Worm (Caenorhabditis elegans) whole organism, late embryonic: Measurements from ENCODE around the gene hrpu-2.

ENCODE experiments used
- C08G9.2 ChIP-seq: sonication (generic microtip); optimal IDR thresholded peaks from 2 replicates; lab custom pipeline; 2016; ENCODE audit warnings: mild to moderate bottlenecking, missing genetic modification characterization, moderate library complexity, missing compliant biosample characterization
- C38D4.7 ChIP-seq: fragments of 200-800 bp; sonication (Bioruptor generic); optimal IDR thresholded peaks from 2 replicates; lab custom pipeline; 2018; ENCODE audit warnings: mild to moderate bottlenecking, missing genetic modification characterization, moderate library complexity, missing compliant biosample characterization
- K02D7.2 ChIP-seq: sonication (generic microtip); optimal IDR thresholded peaks from 2 replicates; lab custom pipeline; 2017; ENCODE audit warnings: mild to moderate bottlenecking, missing genetic modification characterization, missing compliant biosample characterization
- T23F11.4 ChIP-seq: fragments of 200-800 bp; sonication (Bioruptor generic); optimal IDR thresholded peaks from 2 replicates; lab custom pipeline; 2018; ENCODE audit warnings: mild to moderate bottlenecking, missing genetic modification characterization, missing compliant biosample characterization
- ama-1 ChIP-seq: fragments of 150-350 bp; optimal IDR thresholded peaks from 2 replicates; lab custom pipeline; 2014
- ceh-14 ChIP-seq: sonication (generic microtip); optimal IDR thresholded peaks from 2 replicates; lab custom pipeline; 2016; ENCODE audit warnings: missing genotype, missing genetic modification characterization, missing compliant biosample characterization
- ceh-18 ChIP-seq: sonication (generic microtip); optimal IDR thresholded peaks from 2 replicates; lab custom pipeline; 2016; ENCODE audit warnings: missing genetic modification characterization, missing compliant biosample characterization
- ceh-19 ChIP-seq: fragments of 200-800 bp; sonication (Bioruptor generic); optimal IDR thresholded peaks from 2 replicates; lab custom pipeline; 2018; ENCODE audit warnings: mild to moderate bottlenecking, missing genetic modification characterization, missing compliant biosample characterization
- ceh-2 ChIP-seq: sonication (generic microtip); optimal IDR thresholded peaks from 2 replicates; lab custom pipeline; 2016; ENCODE audit warnings: missing genotype, missing genetic modification characterization, missing compliant biosample characterization
- ceh-22 ChIP-seq: sonication (generic microtip); optimal IDR thresholded peaks from 2 replicates; lab custom pipeline; 2017; ENCODE audit warnings: missing biosample characterization, missing genetic modification characterization
- ceh-30 ChIP-seq: fragments of 150-350 bp; optimal IDR thresholded peaks from 2 replicates; lab custom pipeline; 2014; ENCODE audit warnings: missing biosample characterization, missing genetic modification characterization
- ceh-45 ChIP-seq: fragments of 200-800 bp; sonication (Bioruptor generic); IDR thresholded peaks from 2 replicates; pipeline ENCODE4 v1.3.6; 2022; ENCODE audit warnings: missing genetic modification reagents, missing genetic modification characterization, missing compliant biosample characterization
- che-1 ChIP-seq: sonication (generic microtip); optimal IDR thresholded peaks from 2 replicates; lab custom pipeline; 2016; ENCODE audit warnings: mild to moderate bottlenecking, missing genetic modification characterization, missing compliant biosample characterization
- elt-2 ChIP-seq: sonication (generic microtip); optimal IDR thresholded peaks from 2 replicates; lab custom pipeline; 2016; ENCODE audit warnings: missing genetic modification reagents, missing genetic modification characterization, missing compliant biosample characterization
- elt-4 ChIP-seq: sonication (generic microtip); optimal IDR thresholded peaks from 2 replicates; lab custom pipeline; 2016; ENCODE audit warnings: missing genetic modification characterization, missing compliant biosample characterization
- ets-4 ChIP-seq: sonication (generic microtip); optimal IDR thresholded peaks from 2 replicates; lab custom pipeline; 2016; ENCODE audit warnings: missing genetic modification characterization, missing compliant biosample characterization
- fax-1 ChIP-seq: sonication (generic microtip); optimal IDR thresholded peaks from 2 replicates; lab custom pipeline; 2016; ENCODE audit warnings: missing genotype, missing genetic modification characterization, missing compliant biosample characterization
- hlh-30 ChIP-seq: sonication (generic microtip); optimal IDR thresholded peaks from 2 replicates; lab custom pipeline; 2017; ENCODE audit warnings: antibody characterized with exemption, missing genetic modification characterization, missing compliant biosample characterization; ENCODE audit not compliant: insufficient read depth
- hlh-8 ChIP-seq: sonication (generic microtip); optimal IDR thresholded peaks from 2 replicates; lab custom pipeline; 2016; ENCODE audit warnings: missing genotype, missing genetic modification characterization, missing compliant biosample characterization
- lim-6 ChIP-seq: sonication (generic microtip); optimal IDR thresholded peaks from 2 replicates; lab custom pipeline; 2016; ENCODE audit warnings: missing genetic modification characterization, missing compliant biosample characterization
- lin-11 ChIP-seq: fragments of 200-800 bp; sonication (Bioruptor generic); optimal IDR thresholded peaks from 2 replicates; lab custom pipeline; 2018; ENCODE audit warnings: mild to moderate bottlenecking, missing genetic modification characterization, missing compliant biosample characterization
- nfya-1 ChIP-seq: sonication (generic microtip); optimal IDR thresholded peaks from 2 replicates; lab custom pipeline; 2017; ENCODE audit warnings: missing genetic modification characterization, mild to moderate bottlenecking, missing compliant biosample characterization, antibody characterized with exemption, moderate library complexity
- nhr-11 ChIP-seq: fragments of 150-350 bp; optimal IDR thresholded peaks from 2 replicates; lab custom pipeline; 2014; ENCODE audit warnings: missing biosample characterization, missing genetic modification characterization
- odd-2 ChIP-seq: sonication (generic microtip); optimal IDR thresholded peaks from 2 replicates; lab custom pipeline; 2017; ENCODE audit warnings: antibody characterized with exemption, mild to moderate bottlenecking, missing genetic modification characterization, missing compliant biosample characterization
- pag-3 ChIP-seq: sonication (generic microtip); optimal IDR thresholded peaks from 2 replicates; lab custom pipeline; 2016; ENCODE audit warnings: missing compliant biosample characterization, missing genetic modification characterization, borderline replicate concordance
- ref-2 ChIP-seq: sonication (generic microtip); optimal IDR thresholded peaks from 2 replicates; lab custom pipeline; 2016; ENCODE audit warnings: missing genetic modification characterization, missing compliant biosample characterization
- rnt-1 ChIP-seq: sonication (generic microtip); optimal IDR thresholded peaks from 2 replicates; lab custom pipeline; 2016; ENCODE audit warnings: missing genetic modification characterization, missing compliant biosample characterization
- sdc-2 ChIP-seq: sonication (generic microtip); optimal IDR thresholded peaks from 2 replicates; lab custom pipeline; 2016; ENCODE audit warnings: missing genotype, missing genetic modification characterization, missing compliant biosample characterization
- tbx-2 ChIP-seq: sonication (generic microtip); optimal IDR thresholded peaks from 2 replicates; lab custom pipeline; 2016; ENCODE audit warnings: missing genetic modification characterization, missing compliant biosample characterization
- tbx-7 ChIP-seq: sonication (generic microtip); optimal IDR thresholded peaks from 2 replicates; lab custom pipeline; 2016; ENCODE audit warnings: missing genotype, missing genetic modification characterization, missing compliant biosample characterization
- ttx-3 ChIP-seq: sonication (generic microtip); optimal IDR thresholded peaks from 2 replicates; lab custom pipeline; 2016; ENCODE audit warnings: missing genetic modification reagents, missing genetic modification characterization, missing compliant biosample characterization
- unc-42 ChIP-seq: sonication (generic microtip); optimal IDR thresholded peaks from 2 replicates; lab custom pipeline; 2016; ENCODE audit warnings: missing genotype, missing genetic modification characterization, missing compliant biosample characterization
- ztf-16 ChIP-seq: sonication (generic microtip); optimal IDR thresholded peaks from 2 replicates; lab custom pipeline; 2017; ENCODE audit warnings: missing genetic modification characterization, missing compliant biosample characterization

Gene hrpu-2

DNA sequence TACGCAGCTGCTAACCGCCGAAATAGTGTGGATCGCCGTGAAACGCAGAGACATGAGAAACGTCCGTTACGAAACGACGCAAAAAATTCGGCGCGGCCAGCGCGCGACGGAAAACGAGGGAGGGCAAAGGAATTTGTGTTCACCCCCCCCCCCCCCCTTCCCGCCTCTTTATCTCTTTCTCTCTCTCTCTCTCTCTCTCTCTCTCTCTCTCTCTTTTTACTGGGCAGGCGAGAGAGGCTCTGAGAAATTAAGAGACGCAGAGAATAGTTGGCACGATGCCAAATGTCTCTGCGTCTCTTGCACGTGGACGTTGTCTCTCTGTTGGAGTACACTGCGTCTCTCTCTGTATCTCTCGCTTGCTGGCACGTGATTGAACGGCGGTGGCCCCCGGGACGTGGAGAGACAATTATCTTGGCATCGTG is 41.6 kb downstream of the hrpu-2 start (continued):
- TF ChIP-seq ceh-2 (tag; lab: Kevin White, UChicago) (no peak), ceh-19 (peak; percentile 81), lin-11 (tag; lab: Kevin White, UChicago) (peak; percentile 37), ref-2 (tag; lab: Kevin White, UChicago) (peak; percentile 87)

DNA sequence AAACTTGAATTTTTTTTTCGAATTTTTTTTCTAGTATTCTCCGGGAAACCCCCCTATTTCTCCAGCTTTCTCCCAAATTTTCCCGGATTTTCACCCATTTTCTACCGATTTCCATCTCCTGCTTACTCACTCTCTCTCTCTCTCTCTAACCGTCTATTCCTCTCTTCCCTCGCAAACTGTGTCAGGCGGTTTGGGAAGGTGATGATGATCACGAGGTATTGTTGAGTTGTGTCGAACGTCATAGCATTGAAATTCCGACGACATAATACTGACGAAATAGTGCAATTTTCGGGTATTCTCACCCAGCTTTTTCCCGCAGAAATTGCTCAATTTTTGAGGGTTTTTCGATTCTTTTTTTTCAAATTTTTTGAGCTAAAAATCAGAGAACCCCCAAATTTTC is 42.5 kb downstream of the hrpu-2 start:
- TF ChIP-seq hlh-30 (tag; lab: Kevin White, UChicago) (peak; percentile 69), K02D7.2 (tag; lab: Kevin White, UChicago) (no peak)

DNA sequence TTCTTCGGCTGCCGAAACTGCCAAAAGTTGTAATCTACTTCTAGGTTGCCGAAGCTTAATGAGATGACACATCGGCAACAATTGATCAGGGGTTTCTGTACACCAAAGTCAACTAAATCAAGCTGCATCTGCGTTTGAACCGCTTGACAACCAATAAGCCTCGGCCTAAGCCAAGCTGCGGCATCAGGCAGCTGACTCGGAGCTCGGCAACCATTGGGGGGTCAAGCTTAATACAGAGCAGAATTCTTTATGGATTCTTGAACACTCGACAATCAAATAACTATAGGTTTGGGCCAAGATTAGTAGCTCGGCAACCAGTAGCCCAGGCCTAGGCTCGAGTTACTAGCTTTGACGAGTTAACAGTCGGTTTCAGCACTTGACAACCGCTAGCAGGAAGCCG is 43.2 kb downstream of the hrpu-2 start:
- TF ChIP-seq hlh-8 (tag; lab: Kevin White, UChicago) (no peak), ceh-18 (tag; lab: Kevin White, UChicago) (no peak), elt-4 (no peak), ceh-19 (no peak), hlh-30 (tag; lab: Kevin White, UChicago) (no peak), ceh-22 (tag; lab: Kevin White, UChicago) (no peak), C38D4.7 (no peak), ama-1 (no peak), ttx-3 (tag; lab: Kevin White, UChicago) (no peak), che-1 (tag; lab: Kevin White, UChicago) (no peak), ceh-14 (tag; lab: Kevin White, UChicago) (no peak), elt-2 (tag; lab: Kevin White, UChicago) (no peak), ets-4 (no peak), ceh-45 (GFP tag; lab: Robert Waterston, UW) (no peak), ceh-30 (tag; lab: Kevin White, UChicago) (no peak), T23F11.4 (GFP tag; lab: Kevin White, UChicago) (no peak)

DNA sequence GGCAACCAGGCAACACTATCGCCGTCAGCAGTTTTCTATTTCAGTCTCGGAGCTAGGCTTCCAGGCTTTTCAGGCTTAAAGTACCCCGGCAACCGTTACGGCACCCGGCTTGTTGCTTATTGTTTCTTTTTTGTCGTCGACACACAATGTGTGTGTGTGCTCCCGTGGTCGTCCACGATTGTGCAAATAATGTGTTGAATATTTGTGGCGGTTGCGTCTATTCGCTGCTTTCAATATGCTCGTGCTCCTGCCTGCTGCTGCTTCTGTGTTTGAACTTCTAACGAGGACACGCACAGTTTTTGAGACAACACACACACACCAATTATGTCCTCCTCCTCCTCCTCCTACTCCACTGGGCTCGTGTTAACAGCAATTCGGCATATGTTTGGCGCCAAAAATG is 43.7 kb downstream of the hrpu-2 start:
- TF ChIP-seq ceh-18 (tag; lab: Kevin White, UChicago) (peak; percentile 8), fax-1 (tag; lab: Kevin White, UChicago) (no peak)

DNA sequence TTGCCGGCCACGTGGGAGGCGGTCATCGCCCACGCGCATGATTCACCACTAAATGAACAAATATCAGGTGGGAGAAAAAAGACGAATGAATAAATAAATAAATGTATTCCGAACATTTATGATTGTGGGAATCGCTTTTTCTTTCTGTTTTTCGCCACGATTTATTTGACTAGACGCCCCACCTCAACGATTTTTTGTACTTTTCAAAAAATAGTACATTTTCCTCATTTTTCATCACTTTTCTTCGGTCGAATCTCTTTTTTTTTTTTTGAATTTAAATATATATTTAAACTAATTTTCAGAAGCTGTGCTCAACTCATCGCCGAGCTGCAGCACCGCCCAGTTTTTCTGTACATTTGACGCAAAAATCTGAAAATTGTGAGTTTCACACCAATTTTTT is 44.8 kb downstream of the hrpu-2 start, which contains the start of gene fnip-2:
Gene fnip-2, plus strand, starts transcription at position 301 of the 400 bp plus-strand sequence.
- no peak for TF ChIP-seq sdc-2
- TF ChIP-seq tbx-7 (tag; lab: Kevin White, UChicago), result no peak
- TF ChIP-seq rnt-1 (tag; lab: Kevin White, UChicago), result no peak
- no peak for TF ChIP-seq ztf-16 (tag; lab: Kevin White, UChicago)
- no peak for TF ChIP-seq T23F11.4 (GFP tag; lab: Kevin White, UChicago)
- no peak for TF ChIP-seq ets-4
- no peak for TF ChIP-seq unc-42 (tag; lab: Kevin White, UChicago)
- TF ChIP-seq pag-3, result no peak
- no peak for TF ChIP-seq ceh-2 (tag; lab: Kevin White, UChicago)
- TF ChIP-seq C08G9.2 (tag; lab: Kevin White, UChicago), result no peak
- no peak for TF ChIP-seq nfya-1
- no peak for TF ChIP-seq ceh-30 (tag; lab: Kevin White, UChicago)
- TF ChIP-seq nhr-11 (tag; lab: Kevin White, UChicago), result no peak
- no peak for TF ChIP-seq K02D7.2 (tag; lab: Kevin White, UChicago)
- TF ChIP-seq C38D4.7, result no peak
- no peak for TF ChIP-seq ttx-3 (tag; lab: Kevin White, UChicago)
- no peak for TF ChIP-seq tbx-2 (tag; lab: Kevin White, UChicago)
- no peak for TF ChIP-seq hlh-8 (tag; lab: Kevin White, UChicago)
- TF ChIP-seq, all 69 proteins: peak for 0

DNA sequence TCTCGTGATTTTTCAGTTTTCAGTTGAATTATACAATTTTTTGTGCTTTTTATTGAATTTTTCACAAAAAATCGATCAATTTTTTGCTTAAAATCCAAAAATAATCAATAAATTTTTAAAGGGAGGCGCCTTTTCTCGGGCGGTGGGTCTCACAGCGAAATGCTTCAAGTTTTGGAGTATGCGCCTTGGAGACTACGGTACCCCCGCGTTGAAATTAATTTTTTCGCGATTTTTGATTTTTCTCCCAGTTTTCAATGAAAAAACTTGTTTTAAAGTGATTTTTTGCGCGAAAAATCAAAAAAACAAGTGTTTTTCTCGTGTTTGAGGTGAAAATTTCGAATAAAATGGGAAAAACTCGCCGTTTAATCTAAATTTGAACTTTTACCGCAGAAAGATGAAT is 45.4 kb downstream of the hrpu-2 start:
- TF ChIP-seq unc-42 (tag; lab: Kevin White, UChicago) (no peak), odd-2 (tag; lab: Kevin White, UChicago) (no peak), lim-6 (tag; lab: Kevin White, UChicago) (no peak)
